Worm (Caenorhabditis elegans) whole organism, L4 larva: ENCODE measurements around the gene nhr-28.

Experiments used
- R02D3.7 ChIP-seq: fragments of 150-350 bp; sonication (generic microtip); optimal IDR thresholded peaks from 3 replicates; lab custom pipeline; 2014; ENCODE audit warnings: missing biosample characterization, missing genetic modification characterization
- dve-1 ChIP-seq: sonication (generic microtip); optimal IDR thresholded peaks from 2 replicates; lab custom pipeline; 2017; ENCODE audit warnings: antibody characterized with exemption, mild to moderate bottlenecking, missing genetic modification characterization, missing compliant biosample characterization; ENCODE audit not compliant: insufficient read depth
- lin-39 ChIP-seq: fragments of 150-350 bp; optimal IDR thresholded peaks from 2 replicates; lab custom pipeline; 2014; ENCODE audit warnings: missing biosample characterization, missing genetic modification reagents, missing genetic modification characterization
- nhr-11 ChIP-seq: fragments of 150-350 bp; optimal IDR thresholded peaks from 2 replicates; lab custom pipeline; 2014; ENCODE audit warnings: missing biosample characterization, missing genetic modification characterization
- nhr-42 ChIP-seq: fragments of 200-800 bp; sonication (Bioruptor generic); IDR thresholded peaks from 2 replicates; pipeline ENCODE4 v1.3.6; 2022; ENCODE audit warnings: missing genetic modification characterization, missing compliant biosample characterization
- sdz-12 ChIP-seq: fragments of 200-800 bp; sonication (Bioruptor generic); optimal IDR thresholded peaks from 2 replicates; lab custom pipeline; 2018; ENCODE audit warnings: mild to moderate bottlenecking, missing genetic modification characterization, missing compliant biosample characterization

DNA sequence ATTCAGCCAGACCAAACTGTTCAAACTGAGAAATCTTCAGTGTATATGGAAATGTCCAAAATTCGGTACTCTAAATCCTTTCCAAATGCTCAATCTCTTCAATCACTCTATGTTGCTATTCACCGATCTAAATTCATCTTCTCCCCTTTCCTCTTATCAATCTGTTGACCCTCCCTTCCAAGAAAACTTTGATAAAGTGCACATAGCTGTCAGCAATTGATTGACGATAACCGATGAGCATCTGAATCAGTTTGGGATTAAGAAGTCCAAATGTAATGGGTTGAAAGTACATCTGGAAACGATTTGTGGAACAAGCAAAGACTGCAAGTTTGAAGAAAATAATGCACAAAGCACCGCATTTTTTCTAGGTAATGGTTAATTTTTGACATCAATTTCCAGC is 35.2 kb downstream of the nhr-28 start:
- TF ChIP-seq nhr-11 (tag; lab: Kevin White, UChicago) (no peak), sdz-12 (GFP tag; lab: Kevin White, UChicago) (no peak), R02D3.7 (tag; lab: Kevin White, UChicago) (no peak), lin-39 (tag; lab: Kevin White, UChicago) (no peak), dve-1 (no peak), nhr-42 (no peak)
